Fruit fly (Drosophila melanogaster) whole organism, embryonic: ENCODE measurements around the gene Gen.

Source experiments
- Aef1 ChIP-seq: fragments of 200-800 bp; sonication (Bioruptor generic); IDR thresholded peaks from 3 replicates; pipeline ENCODE4 v1.3.6; 2022; ENCODE audit warnings: missing biosample characterization, missing genetic modification characterization
- CG11085 ChIP-seq: fragments of 200-800 bp; sonication (Bioruptor generic); IDR thresholded peaks from 2 replicates; pipeline ENCODE4 v1.3.6; 2022; ENCODE audit warnings: missing biosample characterization, missing genetic modification characterization
- CG11560 ChIP-seq: fragments of 200-800 bp; sonication (Bioruptor generic); IDR thresholded peaks from 3 replicates; pipeline ENCODE4 v1.3.6; 2022; ENCODE audit warnings: missing biosample characterization, missing genetic modification characterization
- CG11695 ChIP-seq: fragments of 200-800 bp; sonication (Bioruptor generic); IDR thresholded peaks from 3 replicates; pipeline ENCODE4 v1.3.6; 2022; ENCODE audit warnings: missing biosample characterization, missing genetic modification characterization
- CG14667 ChIP-seq: fragments of 200-800 bp; sonication (Bioruptor generic); IDR thresholded peaks from 2 replicates; pipeline ENCODE4 v1.3.6; 2022; ENCODE audit warnings: missing biosample characterization, missing genetic modification characterization
- CG14710 ChIP-seq: fragments of 200-800 bp; sonication (Bioruptor generic); optimal IDR thresholded peaks from 3 replicates; lab custom pipeline; 2019; ENCODE audit warnings: missing biosample characterization, mild to moderate bottlenecking, missing genetic modification characterization, moderate library complexity
- CG14965 ChIP-seq: fragments of 200-800 bp; sonication (Bioruptor generic); optimal IDR thresholded peaks from 2 replicates; lab custom pipeline; 2016; ENCODE audit warnings: missing biosample characterization, missing genetic modification characterization, borderline replicate concordance
- CG15269 ChIP-seq: fragments of 200-800 bp; sonication (Bioruptor generic); optimal IDR thresholded peaks from 2 replicates; lab custom pipeline; 2018; ENCODE audit warnings: missing biosample characterization, mild to moderate bottlenecking, missing genetic modification characterization, moderate library complexity
- CG17912 ChIP-seq: fragments of 200-800 bp; sonication (Bioruptor generic); optimal IDR thresholded peaks from 2 replicates; lab custom pipeline; 2018; ENCODE audit warnings: missing biosample characterization, mild to moderate bottlenecking, missing genetic modification characterization
- CG2199 ChIP-seq: fragments of 200-800 bp; sonication (Bioruptor generic); IDR thresholded peaks from 3 replicates; pipeline ENCODE4 v1.3.6; 2022; ENCODE audit warnings: missing biosample characterization, missing genetic modification characterization
- CG2678 ChIP-seq: fragments of 200-800 bp; sonication (Bioruptor generic); optimal IDR thresholded peaks from 3 replicates; lab custom pipeline; 2019; ENCODE audit warnings: missing biosample characterization, mild to moderate bottlenecking, missing genetic modification characterization, moderate library complexity
- CG33557 ChIP-seq: fragments of 200-800 bp; sonication (Bioruptor generic); optimal IDR thresholded peaks from 2 replicates; lab custom pipeline; 2019; ENCODE audit warnings: missing biosample characterization, mild to moderate bottlenecking, missing genetic modification characterization, moderate library complexity
- CG3726 ChIP-seq: fragments of 200-800 bp; sonication (Bioruptor generic); IDR thresholded peaks from 3 replicates; pipeline ENCODE4, ENCODE4 v1.3.6; 2022; ENCODE audit warnings: missing biosample characterization, missing genetic modification characterization
- CG42726 ChIP-seq: fragments of 200-800 bp; sonication (Bioruptor generic); IDR thresholded peaks from 2 replicates; pipeline ENCODE4 v1.3.6; 2022; ENCODE audit warnings: missing biosample characterization, missing genetic modification characterization; ENCODE audit not compliant: partially characterized antibody
- CG4282 ChIP-seq: fragments of 200-800 bp; sonication (Bioruptor generic); optimal IDR thresholded peaks from 2 replicates; lab custom pipeline; 2016; ENCODE audit warnings: missing biosample characterization, missing genetic modification characterization
- CG4820 ChIP-seq: fragments of 200-800 bp; sonication (Bioruptor generic); optimal IDR thresholded peaks from 3 replicates; lab custom pipeline; 2016; ENCODE audit warnings: missing biosample characterization, missing genetic modification characterization
- CG4854 ChIP-seq: fragments of 200-800 bp; sonication (Bioruptor generic); optimal IDR thresholded peaks from 2 replicates; lab custom pipeline; 2016; ENCODE audit warnings: missing biosample characterization, missing genetic modification characterization, inconsistent platforms
- CG5180 ChIP-seq: fragments of 200-800 bp; sonication (Bioruptor generic); optimal IDR thresholded peaks from 3 replicates; lab custom pipeline; 2017; ENCODE audit warnings: missing biosample characterization, missing genetic modification characterization, mild to moderate bottlenecking, moderate library complexity, missing genetic modification reagents
- CG6765 ChIP-seq: fragments of 200-800 bp; sonication (Bioruptor generic); optimal IDR thresholded peaks from 3 replicates; lab custom pipeline; 2017; ENCODE audit warnings: missing biosample characterization, mild to moderate bottlenecking, missing genetic modification characterization
- CG7556 ChIP-seq: fragments of 200-800 bp; sonication (Bioruptor generic); optimal IDR thresholded peaks from 2 replicates; lab custom pipeline; 2017; ENCODE audit warnings: missing biosample characterization, mild to moderate bottlenecking, missing genetic modification characterization
- CG9727 ChIP-seq: fragments of 200-800 bp; sonication (Bioruptor generic); optimal IDR thresholded peaks from 3 replicates; lab custom pipeline; 2017; ENCODE audit warnings: missing biosample characterization, mild to moderate bottlenecking, missing genetic modification characterization
- CHES-1-like ChIP-seq: fragments of 200-800 bp; sonication (Bioruptor generic); optimal IDR thresholded peaks from 2 replicates; lab custom pipeline; 2016; ENCODE audit warnings: missing biosample characterization, missing genetic modification characterization
- Deaf1 ChIP-seq: fragments of 200-800 bp; optimal IDR thresholded peaks from 3 replicates; lab custom pipeline; 2019; ENCODE audit warnings: missing biosample characterization, mild to moderate bottlenecking, missing genetic modification characterization, moderate library complexity
- Dll ChIP-seq: fragments of 200-800 bp; sonication (Bioruptor generic); IDR thresholded peaks from 4 replicates; pipeline ENCODE4 v1.3.6; 2022; ENCODE audit warnings: missing biosample characterization, missing genetic modification characterization; ENCODE audit not compliant: partially characterized antibody
- Eip74EF ChIP-seq, 2 experiments: fragments of 200-800 bp in 1 of 2; fragments of >200 bp in 1 of 2; sonication (Bioruptor generic) in 1 of 2; optimal IDR thresholded peaks; 2 replicates each; lab custom pipeline; 2017 to 2019; ENCODE audit warnings: missing biosample characterization in 2 of 2, missing genetic modification characterization in 2 of 2, mild to moderate bottlenecking in 1 of 2, moderate library complexity in 1 of 2
- Elba2 ChIP-seq: fragments of 200-800 bp; sonication (Bioruptor generic); optimal IDR thresholded peaks from 3 replicates; lab custom pipeline; 2016; ENCODE audit warnings: missing biosample characterization, missing genetic modification characterization
- HmgZ ChIP-seq: fragments of 200-800 bp; sonication (Bioruptor generic); optimal IDR thresholded peaks from 2 replicates; lab custom pipeline; 2018; ENCODE audit warnings: missing biosample characterization, mild to moderate bottlenecking, missing genetic modification characterization
- Jarid2 ChIP-seq: fragments of 200-800 bp; sonication (Bioruptor generic); optimal IDR thresholded peaks from 3 replicates; lab custom pipeline; 2017; ENCODE audit warnings: mild to moderate bottlenecking, missing biosample characterization, missing genetic modification reagents, missing genetic modification characterization
- Lpt ChIP-seq: fragments of >200 bp; optimal IDR thresholded peaks from 2 replicates; lab custom pipeline; 2018; ENCODE audit warnings: missing biosample characterization, missing genetic modification characterization
- Max ChIP-seq: fragments of 200-800 bp; sonication (Bioruptor generic); optimal IDR thresholded peaks from 2 replicates; lab custom pipeline; 2016; ENCODE audit warnings: missing biosample characterization, mild to moderate bottlenecking, missing genetic modification characterization
- NfI ChIP-seq: fragments of 200-800 bp; sonication (Bioruptor generic); optimal IDR thresholded peaks from 3 replicates; lab custom pipeline; 2018; ENCODE audit warnings: missing biosample characterization, mild to moderate bottlenecking, missing genetic modification characterization, moderate library complexity
- ase ChIP-seq: fragments of 200-800 bp; sonication (Bioruptor generic); IDR thresholded peaks from 3 replicates; pipeline ENCODE4 v1.3.6; 2022; ENCODE audit warnings: missing biosample characterization, missing genetic modification characterization
- bsh ChIP-seq, 2 experiments: fragments of 200-800 bp; sonication (Bioruptor generic); optimal IDR thresholded peaks; 2 replicates each; lab custom pipeline; 2017 to 2018; ENCODE audit warnings: mild to moderate bottlenecking in 2 of 2, missing biosample characterization in 2 of 2, missing genetic modification characterization in 2 of 2, moderate library complexity in 1 of 2
- en ChIP-seq: fragments of 200-800 bp; sonication (Bioruptor generic); optimal IDR thresholded peaks from 2 replicates; lab custom pipeline; 2016; ENCODE audit warnings: missing biosample characterization, missing genetic modification characterization
- gsb ChIP-seq: fragments of 200-800 bp; sonication (Bioruptor generic); IDR thresholded peaks from 2 replicates; pipeline ENCODE4 v1.3.6; 2022; ENCODE audit warnings: missing biosample characterization, missing genetic modification characterization
- ind ChIP-seq: fragments of 200-800 bp; sonication (Bioruptor generic); optimal IDR thresholded peaks from 3 replicates; lab custom pipeline; 2016; ENCODE audit warnings: missing biosample characterization, missing genetic modification characterization
- lab ChIP-seq: fragments of 200-800 bp; sonication (Bioruptor generic); optimal IDR thresholded peaks from 3 replicates; lab custom pipeline; 2017; ENCODE audit warnings: missing biosample characterization, missing genetic modification characterization, mild to moderate bottlenecking, moderate library complexity, missing genetic modification reagents
- lilli ChIP-seq: fragments of 200-800 bp; sonication (Bioruptor generic); optimal IDR thresholded peaks from 3 replicates; lab custom pipeline; 2016; ENCODE audit warnings: missing biosample characterization, missing genetic modification characterization
- lola ChIP-seq, 3 experiments: fragments of >200 bp in 2 of 3; fragments of 200-800 bp in 1 of 3; sonication (Bioruptor generic) in 1 of 3; optimal IDR thresholded peaks; 2 replicates each; lab custom pipeline; 2017 to 2019; ENCODE audit warnings: missing biosample characterization in 3 of 3, missing genetic modification characterization in 3 of 3, mild to moderate bottlenecking in 1 of 3, moderate library complexity in 1 of 3
- maf-S ChIP-seq: fragments of 200-800 bp; sonication (Bioruptor generic); optimal IDR thresholded peaks from 2 replicates; lab custom pipeline; 2016; ENCODE audit warnings: missing biosample characterization, missing genetic modification characterization
- psq ChIP-seq: fragments of 200-800 bp; sonication (Bioruptor generic); optimal IDR thresholded peaks from 2 replicates; lab custom pipeline; 2017; ENCODE audit warnings: missing biosample characterization, missing genetic modification characterization
- rib ChIP-seq: fragments of 200-800 bp; sonication (Bioruptor generic); IDR thresholded peaks from 2 replicates; pipeline ENCODE4 v1.3.6; 2022; ENCODE audit warnings: missing biosample characterization, missing genetic modification characterization
- ro ChIP-seq: fragments of 200-800 bp; sonication (Bioruptor generic); IDR thresholded peaks from 2 replicates; pipeline ENCODE4 v1.3.6; 2022; ENCODE audit warnings: missing biosample characterization, missing genetic modification characterization
- salm ChIP-seq: fragments of 200-800 bp; sonication (Bioruptor generic); optimal IDR thresholded peaks from 2 replicates; lab custom pipeline; 2018; ENCODE audit warnings: missing biosample characterization, mild to moderate bottlenecking, missing genetic modification characterization
- sd ChIP-seq: fragments of 200-800 bp; sonication (Bioruptor generic); optimal IDR thresholded peaks from 3 replicates; lab custom pipeline; 2018; ENCODE audit warnings: missing biosample characterization, mild to moderate bottlenecking, missing genetic modification characterization, moderate library complexity
- sob ChIP-seq: fragments of 200-800 bp; sonication (Bioruptor generic); IDR thresholded peaks from 2 replicates; pipeline ENCODE4 v1.3.6; 2022; ENCODE audit warnings: missing biosample characterization, missing genetic modification characterization
- stwl ChIP-seq: fragments of 200-800 bp; sonication (Bioruptor generic); optimal IDR thresholded peaks from 3 replicates; lab custom pipeline; 2018; ENCODE audit warnings: missing biosample characterization, mild to moderate bottlenecking, missing genetic modification characterization, moderate library complexity
- tgo ChIP-seq: fragments of 200-800 bp; sonication (Bioruptor generic); IDR thresholded peaks from 3 replicates; pipeline ENCODE4 v1.3.6; 2022; ENCODE audit warnings: missing biosample characterization, missing genetic modification characterization
- unc-4 ChIP-seq: fragments of 200-800 bp; sonication (Bioruptor generic); IDR thresholded peaks from 2 replicates; pipeline ENCODE4 v1.3.6; 2022; ENCODE audit warnings: missing biosample characterization, missing genetic modification characterization; ENCODE audit not compliant: partially characterized antibody
- zen2 ChIP-seq: fragments of 200-800 bp; sonication (Bioruptor generic); IDR thresholded peaks from 3 replicates; pipeline ENCODE4 v1.3.6; 2022; ENCODE audit warnings: missing biosample characterization, missing genetic modification characterization; ENCODE audit not compliant: partially characterized antibody
- zfh1 ChIP-seq: fragments of 200-800 bp; sonication (Bioruptor generic); IDR thresholded peaks from 3 replicates; pipeline ENCODE4 v1.3.6; 2022; ENCODE audit warnings: missing biosample characterization, missing genetic modification characterization

Gen gene

DNA sequence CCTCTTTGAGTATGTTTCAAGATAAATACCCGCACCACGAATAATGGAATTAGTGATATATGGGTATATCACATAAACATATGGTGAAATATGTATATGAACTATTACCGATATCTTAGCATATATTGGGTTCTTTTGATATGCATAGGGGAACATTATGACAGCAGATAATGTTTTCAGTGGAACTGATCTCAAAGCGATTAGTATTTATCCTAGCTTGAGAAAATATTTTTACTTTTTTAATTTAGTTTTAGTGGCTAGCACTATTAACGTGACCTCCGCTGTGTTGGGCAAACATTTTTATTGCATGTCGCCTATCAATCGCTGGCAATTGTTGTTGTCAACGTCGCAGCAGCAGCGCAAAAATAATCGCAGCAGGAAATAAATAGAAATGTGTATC, 36.2 kb upstream of the Gen start (continued):
- TF ChIP-seq lab (GFP tag; lab: Kevin White, UChicago) (peak; percentile 40), CG15269 (tag; lab: Kevin White, UChicago) (no peak), CG14965 (GFP tag; lab: Kevin White, UChicago) (no peak), CG4282 (no peak), CG7556 (GFP tag; lab: Kevin White, UChicago) (no peak), bsh (GFP tag; optimal IDR thresholded peaks at IDR 0.05; lab: Kevin White, UChicago) (peak; percentile 33 to 53), Elba2 (GFP tag; lab: Kevin White, UChicago) (no peak), CG11560 (tag; lab: Robert Waterston, UW) (no peak), CG4854 (GFP tag; lab: Kevin White, UChicago) (no peak), CG42726 (GFP tag; lab: Robert Waterston, UW) (no peak), sd (tag; lab: Kevin White, UChicago) (no peak), unc-4 (GFP tag; lab: Robert Waterston, UW) (no peak), CG11695 (GFP tag; lab: Robert Waterston, UW) (no peak), zen2 (GFP tag; lab: Robert Waterston, UW) (no peak), Eip74EF (GFP tag; optimal IDR thresholded peaks at IDR 0.05; lab: Kevin White, UChicago) (no peak), psq (no peak), maf-S (GFP tag; lab: Kevin White, UChicago) (no peak), Lpt (GFP tag; lab: Kevin White, UChicago) (no peak), tgo (GFP tag; lab: Robert Waterston, UW) (no peak), HmgZ (tag; lab: Kevin White, UChicago) (no peak), Max (GFP tag; lab: Kevin White, UChicago) (no peak), sob (GFP tag; lab: Robert Waterston, UW) (no peak), Dll (GFP tag; lab: Robert Waterston, UW) (no peak), CG5180 (GFP tag; lab: Kevin White, UChicago) (no peak), lola (GFP tag; optimal IDR thresholded peaks at IDR 0.05; lab: Kevin White, UChicago) (peak in 1 of 3 experiments; percentile 27), Aef1 (no peak), en (GFP tag; lab: Kevin White, UChicago) (no peak), lilli (GFP tag; lab: Kevin White, UChicago) (no peak), stwl (tag; lab: Kevin White, UChicago) (no peak), rib (GFP tag; lab: Robert Waterston, UW) (no peak), ind (peak; percentile 0), CG14710 (tag; lab: Kevin White, UChicago) (no peak), gsb (GFP tag; lab: Robert Waterston, UW) (no peak), salm (tag; lab: Kevin White, UChicago) (no peak), NfI (GFP tag; lab: Kevin White, UChicago) (no peak), Deaf1 (tag; lab: Kevin White, UChicago) (no peak), ase (GFP tag; lab: Robert Waterston, UW) (no peak), CG4820 (GFP tag; lab: Kevin White, UChicago) (no peak), CG17912 (GFP tag; lab: Kevin White, UChicago) (no peak), CHES-1-like (GFP tag; lab: Kevin White, UChicago) (no peak), CG33557 (no peak), Jarid2 (no peak), ro (GFP tag; lab: Robert Waterston, UW) (no peak), CG11085 (no peak), CG3726 (GFP tag; lab: Robert Waterston, UW) (no peak), CG2199 (GFP tag; lab: Robert Waterston, UW) (no peak), CG9727 (GFP tag; lab: Kevin White, UChicago) (peak; percentile 19), CG14667 (no peak), CG6765 (GFP tag; lab: Kevin White, UChicago) (no peak), CG2678 (tag; lab: Kevin White, UChicago) (no peak), zfh1 (GFP tag; lab: Robert Waterston, UW) (no peak)
